Fruit fly (Drosophila melanogaster) whole organism, embryonic: Measurements from ENCODE around the gene Mondo.

Experiments used
- CG11504 ChIP-seq: fragments of 200-800 bp; sonication (Bioruptor generic); optimal IDR thresholded peaks from 3 replicates; lab custom pipeline; 2019; ENCODE audit warnings: missing biosample characterization, mild to moderate bottlenecking, missing genetic modification characterization, moderate library complexity
- CG13624 ChIP-seq: fragments of 200-800 bp; sonication (Bioruptor generic); optimal IDR thresholded peaks from 2 replicates; lab custom pipeline; 2016; ENCODE audit warnings: missing biosample characterization, missing genetic modification characterization
- CG13894 ChIP-seq: fragments of 200-800 bp; sonication (Bioruptor generic); optimal IDR thresholded peaks from 3 replicates; lab custom pipeline; 2018; ENCODE audit warnings: missing biosample characterization, mild to moderate bottlenecking, missing genetic modification characterization, moderate library complexity
- CG14014 ChIP-seq: fragments of 200-800 bp; sonication (Bioruptor generic); IDR thresholded peaks from 2 replicates; pipeline ENCODE4 v1.3.6; 2022; ENCODE audit warnings: missing biosample characterization, missing genetic modification characterization
- CG1603 ChIP-seq: fragments of 200-800 bp; sonication (Bioruptor generic); optimal IDR thresholded peaks from 2 replicates; lab custom pipeline; 2019; ENCODE audit warnings: missing biosample characterization, mild to moderate bottlenecking, missing genetic modification characterization, moderate library complexity
- CG17361 ChIP-seq: fragments of 200-800 bp; sonication (Bioruptor generic); IDR thresholded peaks from 3 replicates; pipeline ENCODE4 v1.3.6; 2022; ENCODE audit warnings: missing biosample characterization, missing genetic modification characterization
- CG17568 ChIP-seq: fragments of 200-800 bp; sonication (Bioruptor generic); optimal IDR thresholded peaks from 2 replicates; lab custom pipeline; 2018; ENCODE audit warnings: missing biosample characterization, mild to moderate bottlenecking, missing genetic modification characterization, moderate library complexity
- CG2199 ChIP-seq: fragments of 200-800 bp; sonication (Bioruptor generic); IDR thresholded peaks from 3 replicates; pipeline ENCODE4 v1.3.6; 2022; ENCODE audit warnings: missing biosample characterization, missing genetic modification characterization
- CG31224 ChIP-seq: fragments of 200-800 bp; sonication (Bioruptor generic); IDR thresholded peaks from 2 replicates; pipeline ENCODE4 v1.3.6; 2022; ENCODE audit warnings: missing biosample characterization, missing genetic modification characterization
- CG3163 ChIP-seq: fragments of 200-800 bp; sonication (Bioruptor generic); optimal IDR thresholded peaks from 3 replicates; lab custom pipeline; 2016; ENCODE audit warnings: missing biosample characterization, missing genetic modification characterization
- CG3995 ChIP-seq: fragments of 200-800 bp; sonication (Bioruptor generic); optimal IDR thresholded peaks from 3 replicates; lab custom pipeline; 2016; ENCODE audit warnings: missing biosample characterization, missing genetic modification characterization
- CG4707 ChIP-seq: fragments of 200-800 bp; sonication (Bioruptor generic); optimal IDR thresholded peaks from 2 replicates; lab custom pipeline; 2018; ENCODE audit warnings: missing biosample characterization, mild to moderate bottlenecking, missing genetic modification characterization, moderate library complexity
- D19A ChIP-seq: fragments of 200-800 bp; optimal IDR thresholded peaks from 3 replicates; lab custom pipeline; 2019; ENCODE audit warnings: missing biosample characterization, mild to moderate bottlenecking, missing genetic modification characterization, moderate library complexity
- Dfd ChIP-seq, 2 experiments: fragments of >200 bp; optimal IDR thresholded peaks; 2 replicates each; lab custom pipeline; 2017; ENCODE audit warnings: missing biosample characterization in 2 of 2, missing genetic modification characterization in 2 of 2
- E2f2 ChIP-seq: fragments of 200-800 bp; sonication (Bioruptor generic); IDR thresholded peaks from 2 replicates; pipeline ENCODE4 v1.3.6; 2022; ENCODE audit warnings: missing biosample characterization, missing genetic modification characterization
- ERR ChIP-seq: fragments of 200-800 bp; sonication (Bioruptor generic); optimal IDR thresholded peaks from 2 replicates; lab custom pipeline; 2016; ENCODE audit warnings: missing biosample characterization, missing genetic modification characterization
- Elba2 ChIP-seq: fragments of 200-800 bp; sonication (Bioruptor generic); optimal IDR thresholded peaks from 3 replicates; lab custom pipeline; 2016; ENCODE audit warnings: missing biosample characterization, missing genetic modification characterization
- GATAe ChIP-seq: fragments of 200-800 bp; sonication (Bioruptor generic); conservative IDR thresholded peaks from 2 replicates; pipeline ENCODE4 v1.3.6; 2022; ENCODE audit warnings: missing biosample characterization, missing genetic modification characterization
- HmgZ ChIP-seq: fragments of 200-800 bp; sonication (Bioruptor generic); optimal IDR thresholded peaks from 2 replicates; lab custom pipeline; 2018; ENCODE audit warnings: missing biosample characterization, mild to moderate bottlenecking, missing genetic modification characterization
- Hr39 ChIP-seq: fragments of >200 bp; optimal IDR thresholded peaks from 2 replicates; lab custom pipeline; 2017
- Nf-YC ChIP-seq: fragments of 200-800 bp; optimal IDR thresholded peaks from 3 replicates; lab custom pipeline; 2019; ENCODE audit warnings: missing biosample characterization, mild to moderate bottlenecking, missing genetic modification characterization, moderate library complexity
- Oaz ChIP-seq: fragments of 200-800 bp; sonication (Bioruptor generic); IDR thresholded peaks from 2 replicates; pipeline ENCODE4 v1.3.6; 2022; ENCODE audit warnings: missing biosample characterization, missing genetic modification characterization
- Scr ChIP-seq: fragments of 200-800 bp; sonication (Bioruptor generic); IDR thresholded peaks from 2 replicates; pipeline ENCODE4 v1.3.6; 2022; ENCODE audit warnings: missing biosample characterization, missing genetic modification characterization; ENCODE audit not compliant: partially characterized antibody
- Sry-δ ChIP-seq: fragments of 200-800 bp; sonication (Bioruptor generic); optimal IDR thresholded peaks from 2 replicates; lab custom pipeline; 2016; ENCODE audit warnings: missing biosample characterization, missing genetic modification characterization
- Trl ChIP-seq, 3 experiments: fragments of >200 bp in 2 of 3; fragments of 200-800 bp in 1 of 3; sonication (Bioruptor generic) in 1 of 3; optimal IDR thresholded peaks; 2 replicates in 1 of 3; 3 replicates in 2 of 3; lab custom pipeline; 2016 to 2017; ENCODE audit warnings: missing biosample characterization in 1 of 3, missing genetic modification characterization in 1 of 3
- ara ChIP-seq: fragments of 200-800 bp; sonication (Bioruptor generic); IDR thresholded peaks from 2 replicates; pipeline ENCODE4 v1.3.6; 2022; ENCODE audit warnings: missing biosample characterization, missing genetic modification characterization
- bbx ChIP-seq: fragments of 200-800 bp; sonication (Bioruptor generic); IDR thresholded peaks from 2 replicates; pipeline ENCODE4 v1.3.6; 2022; ENCODE audit warnings: missing biosample characterization, missing genetic modification characterization; ENCODE audit not compliant: partially characterized antibody
- bowl ChIP-seq: fragments of 200-800 bp; sonication (Bioruptor generic); IDR thresholded peaks from 2 replicates; pipeline ENCODE4 v1.3.6; 2022; ENCODE audit warnings: missing biosample characterization, missing genetic modification characterization
- cg ChIP-seq: fragments of 200-800 bp; sonication (Bioruptor generic); optimal IDR thresholded peaks from 3 replicates; lab custom pipeline; 2019; ENCODE audit warnings: missing biosample characterization, mild to moderate bottlenecking, missing genetic modification characterization, moderate library complexity
- ci ChIP-seq: fragments of 200-800 bp; sonication (Bioruptor generic); IDR thresholded peaks from 3 replicates; pipeline ENCODE4 v1.3.6; 2022; ENCODE audit warnings: missing biosample characterization, missing genetic modification characterization
- corto ChIP-seq: fragments of 200-800 bp; sonication (Bioruptor generic); optimal IDR thresholded peaks from 2 replicates; lab custom pipeline; 2016; ENCODE audit warnings: missing biosample characterization, mild to moderate bottlenecking, missing genetic modification characterization, moderate library complexity
- crol ChIP-seq: fragments of 200-800 bp; sonication (Bioruptor generic); IDR thresholded peaks from 2 replicates; pipeline ENCODE4 v1.3.6; 2022; ENCODE audit warnings: missing biosample characterization, missing genetic modification characterization
- dysf ChIP-seq: fragments of 200-800 bp; sonication (Bioruptor generic); IDR thresholded peaks from 3 replicates; pipeline ENCODE4 v1.3.6; 2022; ENCODE audit warnings: missing biosample characterization, missing genetic modification characterization
- ewg ChIP-seq: fragments of 200-800 bp; sonication (Bioruptor generic); optimal IDR thresholded peaks from 3 replicates; lab custom pipeline; 2017; ENCODE audit warnings: mild to moderate bottlenecking, missing biosample characterization, missing genetic modification reagents, missing genetic modification characterization
- eyg ChIP-seq: fragments of 200-800 bp; sonication (Bioruptor generic); optimal IDR thresholded peaks from 3 replicates; lab custom pipeline; 2016; ENCODE audit warnings: missing biosample characterization, missing genetic modification characterization
- ftz-f1 ChIP-seq: fragments of 200-800 bp; sonication (Bioruptor generic); optimal IDR thresholded peaks from 2 replicates; lab custom pipeline; 2016; ENCODE audit warnings: missing biosample characterization, missing genetic modification characterization
- hkb ChIP-seq, 2 experiments: fragments of 200-800 bp in 1 of 2; fragments of >200 bp in 1 of 2; sonication (Bioruptor generic) in 1 of 2; IDR thresholded peaks in 1 of 2; optimal IDR thresholded peaks in 1 of 2; 2 replicates each; pipeline versions ENCODE4 v1.3.6 to Lab custom; 2017 to 2022; ENCODE audit warnings: missing biosample characterization in 1 of 2, missing genetic modification characterization in 1 of 2
- hth ChIP-seq: fragments of >200 bp; optimal IDR thresholded peaks from 2 replicates; lab custom pipeline; 2017; ENCODE audit warnings: inconsistent platforms
- maf-S ChIP-seq: fragments of 200-800 bp; sonication (Bioruptor generic); optimal IDR thresholded peaks from 2 replicates; lab custom pipeline; 2016; ENCODE audit warnings: missing biosample characterization, missing genetic modification characterization
- nerfin-1 ChIP-seq: fragments of 200-800 bp; sonication (Bioruptor generic); optimal IDR thresholded peaks from 3 replicates; lab custom pipeline; 2019; ENCODE audit warnings: missing biosample characterization, mild to moderate bottlenecking, missing genetic modification characterization, moderate library complexity
- nom ChIP-seq: fragments of 200-800 bp; sonication (Bioruptor generic); optimal IDR thresholded peaks from 2 replicates; lab custom pipeline; 2017; ENCODE audit warnings: missing biosample characterization, missing genetic modification characterization, mild to moderate bottlenecking, moderate library complexity, missing genetic modification reagents
- pros ChIP-seq: fragments of 200-800 bp; sonication (Bioruptor generic); optimal IDR thresholded peaks from 3 replicates; lab custom pipeline; 2019; ENCODE audit warnings: missing biosample characterization, mild to moderate bottlenecking, missing genetic modification characterization, moderate library complexity
- rib ChIP-seq: fragments of 200-800 bp; sonication (Bioruptor generic); IDR thresholded peaks from 2 replicates; pipeline ENCODE4 v1.3.6; 2022; ENCODE audit warnings: missing biosample characterization, missing genetic modification characterization
- sd ChIP-seq: fragments of 200-800 bp; sonication (Bioruptor generic); optimal IDR thresholded peaks from 3 replicates; lab custom pipeline; 2018; ENCODE audit warnings: missing biosample characterization, mild to moderate bottlenecking, missing genetic modification characterization, moderate library complexity
- seq ChIP-seq: fragments of 200-800 bp; sonication (Bioruptor generic); IDR thresholded peaks from 2 replicates; pipeline ENCODE4 v1.3.6; 2022; ENCODE audit warnings: missing biosample characterization, missing genetic modification characterization
- sob ChIP-seq: fragments of 200-800 bp; sonication (Bioruptor generic); IDR thresholded peaks from 2 replicates; pipeline ENCODE4 v1.3.6; 2022; ENCODE audit warnings: missing biosample characterization, missing genetic modification characterization
- tll ChIP-seq, 2 experiments: fragments of 200-800 bp in 1 of 2; fragments of >200 bp in 1 of 2; sonication (Bioruptor generic) in 1 of 2; optimal IDR thresholded peaks; 2 replicates each; lab custom pipeline; 2017 to 2019; ENCODE audit warnings: missing biosample characterization in 2 of 2, missing genetic modification characterization in 2 of 2, mild to moderate bottlenecking in 1 of 2, moderate library complexity in 1 of 2
- z ChIP-seq: fragments of 200-800 bp; sonication (Bioruptor generic); IDR thresholded peaks from 3 replicates; pipeline ENCODE4 v1.3.6; 2022; ENCODE audit warnings: missing biosample characterization, missing genetic modification characterization

Mondo gene

DNA sequence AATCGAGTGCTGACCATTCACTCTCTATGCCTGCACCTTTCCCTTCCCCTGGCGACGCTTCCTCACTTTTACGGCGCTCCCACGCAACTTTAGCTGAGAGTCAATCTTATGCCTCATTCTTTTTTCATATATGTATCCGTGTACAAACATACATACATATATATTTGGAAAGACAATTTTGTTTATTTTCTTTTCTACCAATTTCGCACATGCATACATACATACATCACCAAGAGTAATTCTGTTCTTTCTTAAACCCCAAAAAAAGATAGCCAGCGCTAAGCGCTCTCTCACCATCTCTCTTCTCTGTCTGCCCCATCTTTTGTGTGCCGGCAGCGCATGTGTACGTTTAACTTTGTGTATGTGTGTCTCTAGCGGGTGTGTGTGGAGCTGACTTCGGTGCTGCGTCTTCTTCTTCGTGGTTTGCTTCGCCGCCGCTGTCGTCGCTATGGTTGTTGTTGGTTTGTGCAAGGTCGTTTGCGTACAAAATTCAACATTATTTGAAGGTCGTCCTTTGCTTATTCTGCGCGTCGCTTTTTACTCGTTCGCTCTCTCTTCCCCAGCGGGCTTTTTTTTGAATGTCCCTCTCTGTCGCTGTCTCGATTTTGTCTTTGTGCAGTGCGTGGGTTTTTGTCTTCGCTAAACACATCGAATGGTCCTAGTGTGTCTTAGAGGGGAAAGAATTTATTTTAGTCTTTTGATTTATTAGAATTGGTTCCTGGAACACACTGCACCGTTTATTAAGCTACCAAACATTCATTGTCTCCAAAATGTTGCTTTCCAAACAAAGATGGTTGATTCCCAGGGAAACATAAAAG is 59.1 kb downstream of the Mondo start:
- TF ChIP-seq Hr39 (no peak), ewg (GFP tag; lab: Kevin White, UChicago) (peak; percentile 75), nom (GFP tag; lab: Kevin White, UChicago) (peak; percentile 49), bowl (GFP tag; lab: Robert Waterston, UW) (peak; percentile 34; the same call in 1 of the 2 replicates), CG11504 (peak; percentile 5), E2f2 (GFP tag; lab: Robert Waterston, UW) (peak; percentile 36; the same call in 1 of the 2 replicates), cg (peak; percentile 96), ara (GFP tag; lab: Robert Waterston, UW) (no peak), ci (GFP tag; lab: Robert Waterston, UW) (peak; percentile 9; the same call in 1 of the 3 replicates), Sry-δ (GFP tag; lab: Kevin White, UChicago) (peak; percentile 19), ERR (peak; percentile 96), rib (GFP tag; lab: Robert Waterston, UW) (peak; percentile 66; the same call in 1 of the 2 replicates), z (GFP tag; lab: Robert Waterston, UW) (0 out of 3 replicates have a peak, but pooled peaks have one; percentile 54), CG13894 (tag; lab: Kevin White, UChicago) (peak; percentile 25), crol (GFP tag; lab: Robert Waterston, UW) (peak; percentile 94; the same call in 1 of the 2 replicates), Dfd (GFP tag; optimal IDR thresholded peaks at IDR 0.05; lab: Kevin White, UChicago) (no peak), CG13624 (GFP tag; lab: Kevin White, UChicago) (peak; percentile 41), GATAe (no peak), CG2199 (peak; percentile 88), Oaz (GFP tag; lab: Robert Waterston, UW) (no peak), ftz-f1 (GFP tag; lab: Kevin White, UChicago) (peak; percentile 100), Scr (GFP tag; lab: Robert Waterston, UW) (peak; percentile 41; the same call in 1 of the 2 replicates), eyg (GFP tag; lab: Kevin White, UChicago) (no peak), CG4707 (GFP tag; lab: Kevin White, UChicago) (no peak), pros (GFP tag; lab: Kevin White, UChicago) (peak; percentile 96), sd (tag; lab: Kevin White, UChicago) (peak; percentile 68), HmgZ (peak; percentile 24), nerfin-1 (peak; percentile 8), Trl (optimal IDR thresholded peaks at IDR 0.05; lab: Kevin White, UChicago) (peak; percentile 74 to 95), Trl (GFP tag; optimal IDR thresholded peaks at IDR 0.05; lab: Kevin White, UChicago) (no peak), tll (GFP tag; optimal IDR thresholded peaks at IDR 0.05; lab: Kevin White, UChicago) (peak in 1 of 2 experiments; percentile 25), CG14014 (GFP tag; lab: Robert Waterston, UW) (0 out of 2 replicates have a peak, but pooled peaks have one; percentile 17), hkb (optimal IDR thresholded peaks at IDR 0.05; lab: Kevin White, UChicago) (no peak), hkb (GFP tag; IDR thresholded peaks at IDR 0.05; lab: Robert Waterston, UW) (0 out of 2 replicates have a peak, but pooled peaks have one; percentile 20), CG17361 (GFP tag; lab: Robert Waterston, UW) (0 out of 3 replicates have a peak, but pooled peaks have one; percentile 22), CG1603 (tag; lab: Kevin White, UChicago) (no peak), CG3163 (GFP tag; lab: Kevin White, UChicago) (peak; percentile 69), D19A (tag; lab: Kevin White, UChicago) (peak; percentile 33), Elba2 (GFP tag; lab: Kevin White, UChicago) (no peak), dysf (GFP tag; lab: Robert Waterston, UW) (no peak), bbx (GFP tag; lab: Robert Waterston, UW) (0 out of 2 replicates have a peak, but pooled peaks have one; percentile 26), CG31224 (GFP tag; lab: Robert Waterston, UW) (no peak), corto (GFP tag; lab: Kevin White, UChicago) (peak; percentile 76), hth (lab: Kevin White, UChicago) (no peak), CG17568 (peak; percentile 20), seq (GFP tag; lab: Robert Waterston, UW) (peak; percentile 31; the same call in 1 of the 2 replicates), Nf-YC (tag; lab: Kevin White, UChicago) (peak; percentile 59), maf-S (GFP tag; lab: Kevin White, UChicago) (no peak), CG3995 (GFP tag; lab: Kevin White, UChicago) (no peak), sob (GFP tag; lab: Robert Waterston, UW) (0 out of 2 replicates have a peak, but pooled peaks have one; percentile 21)
